Worm (Caenorhabditis elegans) whole organism, mixed stage, embryonic: ENCODE measurements around the gene flp-1.

ENCODE experiments used
- cnd-1 ChIP-seq: fragments of 200-800 bp; sonication (Bioruptor generic); optimal IDR thresholded peaks from 2 replicates; lab custom pipeline; 2018; ENCODE audit warnings: mild to moderate bottlenecking, missing genetic modification characterization, missing compliant biosample characterization
- elt-1 ChIP-seq: sonication (generic microtip); optimal IDR thresholded peaks from 2 replicates; lab custom pipeline; 2017; ENCODE audit warnings: missing genetic modification characterization, mild to moderate bottlenecking, missing compliant biosample characterization, antibody characterized with exemption, moderate library complexity, borderline replicate concordance; ENCODE audit not compliant: insufficient read depth
- elt-3 ChIP-seq: fragments of 150-350 bp; optimal IDR thresholded peaks from 2 replicates; lab custom pipeline; 2014; ENCODE audit warnings: missing biosample characterization, missing genetic modification characterization
- hlh-1 ChIP-seq: fragments of 150-350 bp; optimal IDR thresholded peaks from 2 replicates; lab custom pipeline; 2014; ENCODE audit warnings: missing biosample characterization, missing genetic modification reagents, missing genetic modification characterization
- lin-13 ChIP-seq: fragments of 150-350 bp; optimal IDR thresholded peaks from 2 replicates; lab custom pipeline; 2014; ENCODE audit warnings: missing biosample characterization, missing genetic modification characterization
- mep-1 ChIP-seq: fragments of 150-350 bp; optimal IDR thresholded peaks from 2 replicates; lab custom pipeline; 2017; ENCODE audit warnings: missing biosample characterization, missing genetic modification reagents, missing genetic modification characterization, inconsistent platforms
- nhr-12 ChIP-seq: fragments of 150-350 bp; optimal IDR thresholded peaks from 2 replicates; lab custom pipeline; 2014; ENCODE audit warnings: missing biosample characterization, missing genetic modification characterization
- pha-4 ChIP-seq: fragments of 150-350 bp; optimal IDR thresholded peaks from 2 replicates; lab custom pipeline; 2018; ENCODE audit warnings: missing biosample characterization, missing genetic modification reagents, missing genetic modification characterization
- sem-2 ChIP-seq: fragments of 200-800 bp; sonication (Bioruptor generic); optimal IDR thresholded peaks from 2 replicates; lab custom pipeline; 2018; ENCODE audit warnings: mild to moderate bottlenecking, missing genetic modification characterization, missing compliant biosample characterization
- snpc-4 ChIP-seq: fragments of 150-350 bp; optimal IDR thresholded peaks from 2 replicates; lab custom pipeline; 2014; ENCODE audit warnings: missing biosample characterization, missing genetic modification characterization
- unc-39 ChIP-seq: fragments of 150-350 bp; optimal IDR thresholded peaks from 2 replicates; lab custom pipeline; 2014; ENCODE audit warnings: missing biosample characterization, missing genetic modification characterization
- unc-62 ChIP-seq: fragments of 150-350 bp; optimal IDR thresholded peaks from 2 replicates; lab custom pipeline; 2014; ENCODE audit warnings: missing biosample characterization, missing genetic modification reagents, missing genetic modification characterization

DNA sequence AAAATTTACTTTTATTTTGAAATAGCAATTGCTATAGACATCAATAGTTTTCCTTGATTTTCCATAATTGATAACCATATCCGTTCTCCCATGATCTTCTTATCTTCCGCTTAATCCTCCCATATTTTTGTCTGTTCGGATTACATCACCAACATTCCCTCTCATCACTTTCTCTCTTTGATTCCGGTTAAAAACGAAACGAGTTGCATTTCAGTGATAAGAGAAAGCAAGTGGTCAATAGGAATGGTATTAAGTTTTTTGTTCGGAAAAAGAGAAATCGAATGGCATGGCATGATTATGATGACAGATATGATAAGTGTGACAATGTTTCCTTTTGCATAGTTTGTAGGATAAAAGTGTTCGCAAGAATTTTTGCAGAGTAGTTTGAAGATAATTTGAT is 32.5 kb upstream of the flp-1 start:
- no peak for TF ChIP-seq unc-62
- no peak for TF ChIP-seq elt-3 (tag; lab: Kevin White, UChicago)
- no peak for TF ChIP-seq snpc-4 (tag; lab: Kevin White, UChicago)
- no peak for TF ChIP-seq nhr-12 (tag; lab: Kevin White, UChicago)
- no peak for TF ChIP-seq elt-1 (tag; lab: Kevin White, UChicago)
- TF ChIP-seq lin-13 (tag; lab: Kevin White, UChicago) = no peak
- TF ChIP-seq unc-39 (tag; lab: Kevin White, UChicago) = no peak
- TF ChIP-seq pha-4 (tag; lab: Kevin White, UChicago) = no peak
- no peak for TF ChIP-seq hlh-1 (tag; lab: Kevin White, UChicago)
- TF ChIP-seq mep-1 = no peak
- TF ChIP-seq sem-2 (GFP tag; lab: Kevin White, UChicago) = no peak
- no peak for TF ChIP-seq cnd-1 (tag; lab: Kevin White, UChicago)
